Worm (Caenorhabditis elegans) whole organism, L1 larva: Measurements from ENCODE around the gene F13H8.12.

Experiments used
- C04F5.9 ChIP-seq: sonication (generic microtip); optimal IDR thresholded peaks from 2 replicates; lab custom pipeline; 2016; ENCODE audit warnings: missing genetic modification characterization, missing compliant biosample characterization
- C16A3.4 ChIP-seq: fragments of 150-350 bp; optimal IDR thresholded peaks from 2 replicates; lab custom pipeline; 2014; ENCODE audit warnings: missing biosample characterization, missing genetic modification characterization
- C34B4.2 ChIP-seq: sonication (generic microtip); optimal IDR thresholded peaks from 2 replicates; lab custom pipeline; 2017; ENCODE audit warnings: mild to moderate bottlenecking, missing genetic modification characterization, missing compliant biosample characterization
- aha-1 ChIP-seq: fragments of 150-350 bp; optimal IDR thresholded peaks from 2 replicates; lab custom pipeline; 2014; ENCODE audit warnings: missing biosample characterization, missing genetic modification characterization
- alr-1 ChIP-seq: fragments of 200-800 bp; sonication (Bioruptor generic); optimal IDR thresholded peaks from 2 replicates; lab custom pipeline; 2018; ENCODE audit warnings: borderline replicate concordance, mild to moderate bottlenecking, missing genetic modification characterization, missing compliant biosample characterization
- blmp-1 ChIP-seq: fragments of 150-350 bp; optimal IDR thresholded peaks from 2 replicates; lab custom pipeline; 2014; ENCODE audit warnings: missing biosample characterization, missing genetic modification characterization
- ceh-63 ChIP-seq: fragments of 200-800 bp; sonication (Bioruptor generic); optimal IDR thresholded peaks from 2 replicates; lab custom pipeline; 2018; ENCODE audit warnings: mild to moderate bottlenecking, missing genetic modification characterization, missing compliant biosample characterization
- ceh-8 ChIP-seq: fragments of 200-800 bp; sonication (Bioruptor generic); optimal IDR thresholded peaks from 2 replicates; lab custom pipeline; 2018; ENCODE audit warnings: mild to moderate bottlenecking, missing genetic modification characterization, moderate library complexity, missing compliant biosample characterization
- ceh-88 ChIP-seq: fragments of 200-800 bp; sonication (Bioruptor generic); IDR thresholded peaks from 2 replicates; pipeline ENCODE4 v1.3.6; 2022; ENCODE audit warnings: missing genetic modification characterization, missing compliant biosample characterization
- ceh-90 ChIP-seq: sonication (generic microtip); optimal IDR thresholded peaks from 2 replicates; lab custom pipeline; 2016; ENCODE audit warnings: missing genetic modification characterization, missing compliant biosample characterization
- ces-1 ChIP-seq: fragments of 150-350 bp; optimal IDR thresholded peaks from 2 replicates; lab custom pipeline; 2014; ENCODE audit warnings: missing biosample characterization, missing genetic modification reagents, missing genetic modification characterization
- egl-13 ChIP-seq: sonication (generic microtip); optimal IDR thresholded peaks from 2 replicates; lab custom pipeline; 2016; ENCODE audit warnings: missing genotype, missing genetic modification reagents, missing genetic modification characterization, missing compliant biosample characterization
- egl-27 ChIP-seq, 2 experiments: fragments of 150-350 bp in 1 of 2; sonication (generic microtip); optimal IDR thresholded peaks; 3 replicates each; lab custom pipeline; 2017 to 2018; ENCODE audit warnings: missing biosample characterization in 2 of 2, missing genetic modification characterization in 2 of 2, missing genetic modification reagents in 2 of 2
- elt-2 ChIP-seq: sonication (generic microtip); optimal IDR thresholded peaks from 2 replicates; lab custom pipeline; 2016; ENCODE audit warnings: missing genetic modification characterization, mild to moderate bottlenecking, inconsistent platforms, missing compliant biosample characterization, missing genetic modification reagents
- grh-1 ChIP-seq: fragments of 200-800 bp; sonication (Bioruptor generic); IDR thresholded peaks from 2 replicates; pipeline ENCODE4 v1.3.6; 2022; ENCODE audit warnings: missing genetic modification reagents, missing genetic modification characterization, missing compliant biosample characterization
- hlh-4 ChIP-seq: sonication (generic microtip); optimal IDR thresholded peaks from 2 replicates; lab custom pipeline; 2016; ENCODE audit warnings: mild to moderate bottlenecking, missing genetic modification characterization, missing compliant biosample characterization
- isw-1 ChIP-seq: fragments of 200-800 bp; sonication (Bioruptor generic); IDR thresholded peaks from 2 replicates; pipeline ENCODE4 v1.3.6; 2022; ENCODE audit warnings: missing genetic modification characterization, missing compliant biosample characterization
- jun-1 ChIP-seq: fragments of 150-350 bp; optimal IDR thresholded peaks from 2 replicates; lab custom pipeline; 2014; ENCODE audit warnings: missing biosample characterization, missing genetic modification reagents, missing genetic modification characterization
- lin-13 ChIP-seq: fragments of 150-350 bp; optimal IDR thresholded peaks from 2 replicates; lab custom pipeline; 2014; ENCODE audit warnings: missing biosample characterization, missing genetic modification reagents, missing genetic modification characterization
- lin-15B ChIP-seq: fragments of 150-350 bp; sonication (generic microtip); optimal IDR thresholded peaks from 3 replicates; lab custom pipeline; 2014; ENCODE audit warnings: missing biosample characterization, missing genetic modification characterization
- lin-35 ChIP-seq, 2 experiments: fragments of 150-350 bp; optimal IDR thresholded peaks; 2 replicates each; lab custom pipeline; 2014; ENCODE audit warnings: missing biosample characterization in 2 of 2, missing genetic modification characterization in 2 of 2, missing genetic modification reagents in 2 of 2
- lir-3 ChIP-seq: sonication (generic microtip); optimal IDR thresholded peaks from 2 replicates; lab custom pipeline; 2016; ENCODE audit warnings: mild to moderate bottlenecking, missing genetic modification characterization, moderate library complexity, missing compliant biosample characterization; ENCODE audit not compliant: poor library complexity
- mef-2 ChIP-seq: fragments of 150-350 bp; optimal IDR thresholded peaks from 2 replicates; lab custom pipeline; 2014; ENCODE audit warnings: missing biosample characterization, missing genetic modification characterization
- nhr-11 ChIP-seq: fragments of 150-350 bp; optimal IDR thresholded peaks from 2 replicates; lab custom pipeline; 2014; ENCODE audit warnings: missing biosample characterization, missing genetic modification characterization
- nhr-12 ChIP-seq: sonication (generic microtip); optimal IDR thresholded peaks from 2 replicates; lab custom pipeline; 2017; ENCODE audit warnings: missing biosample characterization, missing genetic modification characterization
- nhr-20 ChIP-seq: sonication (generic microtip); optimal IDR thresholded peaks from 2 replicates; lab custom pipeline; 2016; ENCODE audit warnings: mild to moderate bottlenecking, missing genetic modification characterization, missing compliant biosample characterization
- nhr-237 ChIP-seq: fragments of 150-350 bp; optimal IDR thresholded peaks from 2 replicates; lab custom pipeline; 2014; ENCODE audit warnings: missing biosample characterization, missing genetic modification characterization
- nhr-28 ChIP-seq: fragments of 150-350 bp; optimal IDR thresholded peaks from 2 replicates; lab custom pipeline; 2014; ENCODE audit warnings: missing biosample characterization, missing genetic modification characterization
- nhr-47 ChIP-seq: sonication (generic microtip); optimal IDR thresholded peaks from 2 replicates; lab custom pipeline; 2016; ENCODE audit warnings: mild to moderate bottlenecking, missing genetic modification characterization, moderate library complexity, missing compliant biosample characterization
- nhr-71 ChIP-seq: sonication (generic microtip); optimal IDR thresholded peaks from 2 replicates; lab custom pipeline; 2016; ENCODE audit warnings: mild to moderate bottlenecking, missing genetic modification characterization, moderate library complexity, missing compliant biosample characterization
- nhr-77 ChIP-seq: fragments of 150-350 bp; optimal IDR thresholded peaks from 2 replicates; lab custom pipeline; 2014; ENCODE audit warnings: missing biosample characterization, missing genetic modification characterization
- nhr-85 ChIP-seq: sonication (generic microtip); peaks from one replicate; lab custom pipeline; 2016; ENCODE audit warnings: missing genetic modification characterization, inconsistent platforms, missing compliant biosample characterization
- pag-3 ChIP-seq: sonication (generic microtip); optimal IDR thresholded peaks from 2 replicates; lab custom pipeline; 2017; ENCODE audit warnings: missing genetic modification characterization, mild to moderate bottlenecking, missing compliant biosample characterization, antibody characterized with exemption, borderline replicate concordance; ENCODE audit not compliant: insufficient read depth
- pax-3 ChIP-seq: fragments of 200-800 bp; sonication (Bioruptor generic); optimal IDR thresholded peaks from 2 replicates; lab custom pipeline; 2018; ENCODE audit warnings: mild to moderate bottlenecking, missing genetic modification characterization, moderate library complexity, missing compliant biosample characterization
- pqm-1 ChIP-seq: sonication (generic microtip); optimal IDR thresholded peaks from 3 replicates; lab custom pipeline; 2017; ENCODE audit warnings: missing biosample characterization, missing genetic modification characterization
- rnt-1 ChIP-seq: sonication (generic microtip); optimal IDR thresholded peaks from 2 replicates; lab custom pipeline; 2016; ENCODE audit warnings: mild to moderate bottlenecking, missing genetic modification characterization, moderate library complexity, missing compliant biosample characterization
- skn-1 ChIP-seq: fragments of 150-350 bp; optimal IDR thresholded peaks from 2 replicates; lab custom pipeline; 2014; ENCODE audit warnings: missing biosample characterization, missing genetic modification characterization
- snu-23 ChIP-seq: sonication (generic microtip); optimal IDR thresholded peaks from 2 replicates; lab custom pipeline; 2016; ENCODE audit warnings: missing genetic modification characterization, missing compliant biosample characterization
- sup-37 ChIP-seq: fragments of 200-800 bp; sonication (Bioruptor generic); optimal IDR thresholded peaks from 2 replicates; lab custom pipeline; 2018; ENCODE audit warnings: mild to moderate bottlenecking, missing genetic modification characterization, missing compliant biosample characterization
- swsn-7 ChIP-seq: sonication (generic microtip); optimal IDR thresholded peaks from 2 replicates; lab custom pipeline; 2016; ENCODE audit warnings: missing genetic modification characterization, missing compliant biosample characterization
- unc-130 ChIP-seq: fragments of 150-350 bp; optimal IDR thresholded peaks from 2 replicates; lab custom pipeline; 2017; ENCODE audit warnings: missing biosample characterization, missing genetic modification characterization, inconsistent platforms
- unc-30 ChIP-seq: sonication (generic microtip); optimal IDR thresholded peaks from 2 replicates; lab custom pipeline; 2017; ENCODE audit warnings: missing biosample characterization, missing genetic modification characterization
- unc-62 ChIP-seq: fragments of 150-350 bp; optimal IDR thresholded peaks from 2 replicates; lab custom pipeline; 2014; ENCODE audit warnings: missing biosample characterization, missing genetic modification reagents, missing genetic modification characterization
- vab-15 ChIP-seq: sonication (generic microtip); optimal IDR thresholded peaks from 2 replicates; lab custom pipeline; 2017; ENCODE audit warnings: missing genotype, mild to moderate bottlenecking, missing genetic modification characterization, missing compliant biosample characterization
- zag-1 ChIP-seq: fragments of 150-350 bp; optimal IDR thresholded peaks from 2 replicates; lab custom pipeline; 2014; ENCODE audit warnings: missing biosample characterization, missing genetic modification characterization
- zip-4 ChIP-seq: fragments of 200-800 bp; sonication (Bioruptor generic); optimal IDR thresholded peaks from 2 replicates; lab custom pipeline; 2018; ENCODE audit warnings: mild to moderate bottlenecking, missing genetic modification characterization, moderate library complexity, missing compliant biosample characterization
- ztf-4 ChIP-seq: fragments of 150-350 bp; optimal IDR thresholded peaks from 2 replicates; lab custom pipeline; 2014; ENCODE audit warnings: missing biosample characterization, missing genetic modification characterization

The F13H8.12 gene

ce11 chrII:6263685-6264084 is 1.4 kb downstream of the F13H8.12 start, which contains the start of gene F13H8.3:
F13H8.3 (plus strand) TSS chrII:6263985.
- TF ChIP-seq nhr-11 (tag; lab: Kevin White, UChicago) (no peak), pag-3 (tag; lab: Kevin White, UChicago) (no peak), isw-1 (GFP tag; lab: Robert Waterston, UW) (no peak), unc-30 (tag; lab: Kevin White, UChicago) (no peak), nhr-28 (tag; lab: Kevin White, UChicago) (no peak), nhr-20 (tag; lab: Kevin White, UChicago) (no peak), aha-1 (tag; lab: Kevin White, UChicago) (no peak), ces-1 (GFP tag; lab: Kevin White, UChicago) (no peak), blmp-1 (no peak), nhr-77 (tag; lab: Kevin White, UChicago) (no peak), lin-35 (GFP tag; optimal IDR thresholded peaks at IDR 0.05; lab: Kevin White, UChicago) (no peak), elt-2 (tag; lab: Kevin White, UChicago) (no peak), swsn-7 (tag; lab: Kevin White, UChicago) (no peak), skn-1 (tag; lab: Kevin White, UChicago) (no peak)
- TF ChIP-seq, all 84 proteins: peak for 0

- no peak for TF ChIP-seq egl-27 (tag; optimal IDR thresholded peaks at IDR 0.05; lab: Kevin White, UChicago)
- no peak for TF ChIP-seq pqm-1 (tag; lab: Kevin White, UChicago)
- TF ChIP-seq ceh-88 (GFP tag; lab: Robert Waterston, UW): no peak
- TF ChIP-seq nhr-47 (tag; lab: Kevin White, UChicago): no peak
- no peak for TF ChIP-seq zag-1
- TF ChIP-seq pag-3 (tag; lab: Kevin White, UChicago): no peak
- no peak for TF ChIP-seq nhr-71 (tag; lab: Kevin White, UChicago)
Observed at ce11 chrII:6267983-6268382, 5.7 kb downstream of the F13H8.12 start, which contains the start of gene F13H8.8. F13H8.8 (minus strand) TSS chrII:6268083.

DNA sequence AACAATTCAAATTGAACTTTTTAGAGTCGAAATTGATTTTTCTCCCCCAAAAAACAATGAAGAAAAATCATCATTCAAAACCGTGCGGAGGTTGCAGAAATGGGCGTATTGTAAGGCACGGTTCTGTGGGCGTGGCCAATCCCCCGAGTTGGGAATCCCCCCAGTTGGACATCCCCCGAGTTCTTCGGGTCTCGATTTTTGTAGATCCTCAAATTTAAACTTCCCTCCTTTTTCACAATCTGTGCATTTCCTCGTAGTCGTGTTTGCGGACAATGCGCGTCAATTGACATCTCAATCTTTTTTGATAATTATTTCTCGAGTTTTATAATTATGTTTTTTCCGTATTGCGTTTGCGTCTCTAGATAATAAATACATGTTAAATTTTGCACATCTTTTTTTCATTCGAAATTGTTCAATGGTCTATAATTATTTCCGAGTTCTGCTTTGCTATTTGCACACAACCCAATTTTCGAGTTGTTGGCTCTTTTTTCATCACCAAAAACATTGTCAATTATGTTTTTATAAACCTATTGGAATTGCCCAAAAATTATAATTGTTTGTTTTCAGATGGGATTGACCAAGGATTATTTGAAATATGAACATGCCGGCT is 7.6 kb downstream of the F13H8.12 start, which contains the start of gene F13H8.2:
F13H8.2 (plus strand) TSS at position 560 of the 610 bp plus-strand sequence.
- no peak for TF ChIP-seq alr-1 (tag; lab: Kevin White, UChicago)
- TF ChIP-seq rnt-1 (tag; lab: Kevin White, UChicago): peak; percentile 88
- no peak for TF ChIP-seq sup-37 (GFP tag; lab: Kevin White, UChicago)
- peak; percentile 41 for TF ChIP-seq vab-15 (tag; lab: Kevin White, UChicago)
- TF ChIP-seq C04F5.9 (tag; lab: Kevin White, UChicago): peak; percentile 58
- TF ChIP-seq snu-23 (GFP tag; lab: Kevin White, UChicago): peak; percentile 86
- TF ChIP-seq egl-13 (tag; lab: Kevin White, UChicago): peak; percentile 81
- TF ChIP-seq nhr-20 (tag; lab: Kevin White, UChicago): peak; percentile 84
- TF ChIP-seq jun-1 (tag; lab: Kevin White, UChicago): peak; percentile 57
- TF ChIP-seq nhr-85 (tag; lab: Kevin White, UChicago): peak; percentile 88
- peak; percentile 83 for TF ChIP-seq ceh-8 (GFP tag; lab: Kevin White, UChicago)
- peak; percentile 82 for TF ChIP-seq grh-1 (GFP tag; lab: Robert Waterston, UW)
- peak; percentile 90 for TF ChIP-seq nhr-71 (tag; lab: Kevin White, UChicago)
- TF ChIP-seq ceh-90 (tag; lab: Kevin White, UChicago): no peak
- TF ChIP-seq pqm-1 (tag; lab: Kevin White, UChicago): no peak
- TF ChIP-seq lin-35 (GFP tag; optimal IDR thresholded peaks at IDR 0.05; lab: Kevin White, UChicago): peak; percentile 96 to 98
- TF ChIP-seq zip-4: peak; percentile 54
- TF ChIP-seq hlh-4: no peak
- no peak for TF ChIP-seq nhr-12 (tag; lab: Kevin White, UChicago)
- TF ChIP-seq lir-3 (tag; lab: Kevin White, UChicago): peak; percentile 72
- no peak for TF ChIP-seq C34B4.2 (tag; lab: Kevin White, UChicago)
- no peak for TF ChIP-seq unc-62 (GFP tag; lab: Kevin White, UChicago)
- TF ChIP-seq C16A3.4: peak; percentile 80
- peak; percentile 70 for TF ChIP-seq lin-15B (tag; lab: Kevin White, UChicago)
- peak; percentile 56 for TF ChIP-seq lin-13 (GFP tag; lab: Kevin White, UChicago)
- TF ChIP-seq pax-3 (tag; lab: Kevin White, UChicago): peak; percentile 59
- TF ChIP-seq ztf-4 (tag; lab: Kevin White, UChicago): peak; percentile 47
- peak; percentile 90 for TF ChIP-seq unc-130 (tag; lab: Kevin White, UChicago)
- TF ChIP-seq ceh-63 (GFP tag; lab: Kevin White, UChicago): no peak
- peak; percentile 70 for TF ChIP-seq blmp-1
- no peak for TF ChIP-seq mef-2
- no peak for TF ChIP-seq aha-1 (tag; lab: Kevin White, UChicago)
- TF ChIP-seq nhr-77 (tag; lab: Kevin White, UChicago): peak; percentile 62
- TF ChIP-seq nhr-237 (tag; lab: Kevin White, UChicago): no peak
